Worm (Caenorhabditis elegans) whole organism, dauer: ENCODE data around the gene cpn-2.
"Not testable (repeated sequence)": the region's sequence is repeated elsewhere in the genome, so short reads cannot be mapped to it uniquely, and the experiment has no call there.

Experiments used
- unc-62 ChIP-seq: sonication (generic microtip); optimal IDR thresholded peaks from 2 replicates; lab custom pipeline; 2017; ENCODE audit warnings: missing biosample characterization, missing genetic modification reagents, missing genetic modification characterization

The cpn-2 gene

ce11 chrII:337233-337832 is at the start of gene cpn-2:
Gene cpn-2 (plus strand): TSS chrII:337782.
- TF ChIP-seq unc-62 = no peak

ce11 chrII:288705-289205 is 48.8 kb upstream of the cpn-2 start, which contains the start of gene mrpl-41:
Gene mrpl-41 (plus strand): TSS chrII:288939.
- no peak for TF ChIP-seq unc-62

- no peak for TF ChIP-seq unc-62
These were observed 47.3 kb upstream of the cpn-2 start, which contains the start of gene djr-1.1 for ce11 chrII:290282-290681. Gene djr-1.1 (plus strand): TSS chrII:290582.

ce11 chrII:294606-295005 is 43.0 kb upstream of the cpn-2 start, which contains the start of gene B0432.11:
Gene B0432.11 (minus strand): TSS chrII:294706.
- no peak for TF ChIP-seq unc-62

ce11 chrII:296911-297440 is 40.6 kb upstream of the cpn-2 start, which contains the start of the genes clec-117 and B0432.1:
Gene clec-117 (minus strand): TSS chrII:297011.
Gene B0432.1 (plus strand): TSS chrII:297390.
- TF ChIP-seq unc-62 = no peak

- TF ChIP-seq unc-62 = no peak
These were observed 37.9 kb upstream of the cpn-2 start, which contains the start of gene K01A2.6 for ce11 chrII:299684-300083. Gene K01A2.6 (plus strand): TSS chrII:299984.

- no peak for TF ChIP-seq unc-62
These were observed 36.4 kb upstream of the cpn-2 start, which contains the start of gene K01A2.5 for ce11 chrII:300977-301772. Gene K01A2.5 (plus strand): TSS chrII:301273.

ce11 chrII:303927-304711 is 33.5 kb upstream of the cpn-2 start:
- no peak for TF ChIP-seq unc-62

ce11 chrII:305645-306044 is 31.9 kb upstream of the cpn-2 start, which contains the start of gene col-69:
Gene col-69 (minus strand): TSS chrII:305745.
- no peak for TF ChIP-seq unc-62

ce11 chrII:307154-307553 is 30.4 kb upstream of the cpn-2 start, which contains the start of gene K01A2.4:
Gene K01A2.4 (plus strand): TSS chrII:307454.
- no peak for TF ChIP-seq unc-62

- not testable (repeated sequence) for TF ChIP-seq unc-62
These were observed 25.5 kb upstream of the cpn-2 start, which contains the start of gene mps-2 for ce11 chrII:312110-312509. Gene mps-2 (minus strand): TSS chrII:312210.

ce11 chrII:313540-313939 is 24.0 kb upstream of the cpn-2 start:
- no peak for TF ChIP-seq unc-62

- no peak for TF ChIP-seq unc-62
These were observed 18.1 kb upstream of the cpn-2 start, which contains the start of gene far-7 for ce11 chrII:319459-319858. Gene far-7 (plus strand): TSS chrII:319789.

- TF ChIP-seq unc-62 = no peak
These were observed 16.8 kb upstream of the cpn-2 start for ce11 chrII:320783-321182.

- TF ChIP-seq unc-62 = no peak
These were observed 16.4 kb upstream of the cpn-2 start for ce11 chrII:321183-321582.
